Worm (Caenorhabditis elegans): Measurements from ENCODE around the gene acbp-3.

The acbp-3 gene

DNA sequence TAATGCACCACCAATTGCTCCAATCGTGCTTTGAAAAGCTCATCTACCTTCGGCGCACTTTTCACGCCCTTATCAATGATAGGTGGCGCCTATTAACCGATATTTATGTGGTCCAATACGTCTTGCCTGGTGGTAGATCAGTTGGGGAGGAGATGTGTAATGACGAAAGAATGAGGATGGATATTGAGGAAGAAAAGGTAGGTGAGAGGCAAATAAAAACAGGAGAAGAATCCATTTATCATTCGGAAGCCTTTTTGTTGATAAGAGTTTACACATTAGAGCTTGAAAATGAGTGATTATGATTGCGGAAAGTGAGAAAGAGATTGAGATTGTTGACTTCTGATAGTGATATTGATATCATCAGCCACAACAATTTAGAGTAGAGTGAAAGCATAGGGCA lies 4.3 kb downstream of the acbp-3 start:
- TF ChIP-seq F22D6.2 (tag; optimal IDR thresholded peaks at IDR 0.05): no peak
- no peak for TF ChIP-seq lsy-27 (tag; optimal IDR thresholded peaks at IDR 0.05; ENCODE audit: borderline replicate concordance, insufficient read depth)
- TF ChIP-seq lsl-1 (GFP tag; optimal IDR thresholded peaks at IDR 0.05): no peak
- TF ChIP-seq K11D2.4 (GFP tag; IDR thresholded peaks at IDR 0.05): no peak
- TF ChIP-seq ceh-58 (GFP tag; IDR thresholded peaks at IDR 0.05): no peak
- TF ChIP-seq zfh-2 (GFP tag; conservative IDR thresholded peaks at IDR 0.05): no peak
- no peak for TF ChIP-seq ama-1 (optimal IDR thresholded peaks at IDR 0.05)
- TF ChIP-seq ama-1 (GFP tag; optimal IDR thresholded peaks at IDR 0.05): no peak
- TF ChIP-seq repo-1 (tag; optimal IDR thresholded peaks at IDR 0.05): no peak

DNA sequence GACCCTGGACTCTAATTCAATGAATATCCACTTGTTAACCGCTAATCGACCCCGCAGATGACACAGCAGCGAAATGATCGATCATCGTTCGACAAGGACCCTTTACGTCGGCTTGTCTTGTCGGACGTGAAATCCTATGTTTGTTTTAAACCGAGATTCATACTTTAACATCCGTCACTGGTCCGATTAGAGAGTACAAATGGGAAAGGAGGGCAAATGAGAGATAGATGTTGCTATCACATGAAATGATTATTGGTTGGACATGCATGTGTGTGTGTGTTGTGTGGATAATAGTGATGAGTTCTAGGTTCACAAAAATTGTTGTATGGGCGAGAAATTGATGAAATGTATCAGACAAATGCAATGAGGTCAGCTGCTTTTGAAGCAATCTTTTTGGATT lies 6.6 kb downstream of the acbp-3 start:
- no peak for TF ChIP-seq ZK185.1 (tag; optimal IDR thresholded peaks at IDR 0.05; ENCODE audit: poor library complexity, severe bottlenecking)
- TF ChIP-seq ekl-4 (GFP tag; IDR thresholded peaks at IDR 0.05): no peak
- TF ChIP-seq madf-8 (GFP tag; conservative IDR thresholded peaks at IDR 0.05): no peak
- no peak for TF ChIP-seq pha-4 (tag; optimal IDR thresholded peaks at IDR 0.05)
- no peak for TF ChIP-seq lsl-1 (GFP tag; optimal IDR thresholded peaks at IDR 0.05)
- no peak for TF ChIP-seq efl-1 (GFP tag; optimal IDR thresholded peaks at IDR 0.05)
- TF ChIP-seq ztf-26 (tag; optimal IDR thresholded peaks at IDR 0.05): no peak
- TF ChIP-seq Y67H2A.10 (GFP tag; conservative IDR thresholded peaks at IDR 0.05): no peak
- no peak for TF ChIP-seq somi-1 (GFP tag; optimal IDR thresholded peaks at IDR 0.05)
- TF ChIP-seq xnd-1 (tag; optimal IDR thresholded peaks at IDR 0.05): no peak
- no peak for TF ChIP-seq nfyb-1 (GFP tag; IDR thresholded peaks at IDR 0.05)

DNA sequence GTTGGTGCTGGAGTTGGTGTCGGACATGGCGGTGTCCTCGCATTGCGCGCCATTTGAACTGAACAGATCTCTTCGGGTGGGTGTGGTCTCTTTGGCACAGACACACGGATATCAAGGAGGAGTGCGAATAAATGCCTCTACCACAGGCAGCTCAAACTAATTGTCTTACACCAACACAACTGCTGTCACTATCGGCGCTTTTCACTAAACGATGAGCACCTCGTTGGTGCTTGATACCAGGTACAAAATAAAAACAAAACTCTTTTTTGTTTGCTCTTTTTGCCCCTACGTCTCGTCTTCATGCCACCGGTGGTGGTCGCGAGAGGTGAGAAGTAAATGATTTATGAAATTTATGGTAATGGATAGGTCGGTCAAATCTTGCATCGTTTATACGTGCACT lies 7.6 kb downstream of the acbp-3 start, which contains the start of gene F47B10.8:
Gene F47B10.8, minus strand, starts transcription at position 101 of the 400 bp plus-strand sequence.
- TF ChIP-seq snpc-1.3 (tag; optimal IDR thresholded peaks at IDR 0.05; ENCODE audit: insufficient read depth) (no peak), K12H6.12 (tag; optimal IDR thresholded peaks at IDR 0.05) (no peak), xnd-1 (tag; optimal IDR thresholded peaks at IDR 0.05) (no peak), Y53F4B.3 (GFP tag; IDR thresholded peaks at IDR 0.05) (no peak), F57A8.1 (GFP tag; optimal IDR thresholded peaks at IDR 0.05) (no peak), sea-2 (GFP tag; IDR thresholded peaks at IDR 0.05) (no peak), hlh-26 (GFP tag; conservative IDR thresholded peaks at IDR 0.05) (no peak), F49E8.2 (tag; optimal IDR thresholded peaks at IDR 0.05; ENCODE audit: insufficient read depth) (no peak), F33H1.4 (GFP tag; IDR thresholded peaks at IDR 0.05) (no peak), ekl-4 (GFP tag; IDR thresholded peaks at IDR 0.05) (no peak), hlh-12 (tag; optimal IDR thresholded peaks at IDR 0.05) (no peak)

DNA sequence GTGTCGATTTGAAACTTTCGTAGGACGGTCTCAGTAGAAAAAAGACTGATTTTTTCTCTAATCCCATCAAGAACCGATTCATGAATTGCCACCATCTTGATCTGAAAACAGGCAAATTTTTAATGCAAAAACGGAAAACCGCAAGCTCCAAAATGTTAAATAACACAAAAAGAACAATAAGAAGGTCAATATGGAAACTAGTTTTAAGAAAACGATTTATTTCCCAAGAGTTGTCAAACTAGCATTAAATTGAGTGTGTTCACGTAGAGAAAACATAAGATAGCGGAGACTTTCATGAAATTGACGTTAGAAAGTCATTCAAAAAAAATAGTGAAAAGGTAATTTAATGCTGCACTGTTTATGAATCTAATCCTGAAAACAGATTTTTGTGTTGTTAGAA lies 10.9 kb downstream of the acbp-3 start, which contains the start of gene F47B10.9:
Gene F47B10.9, minus strand, starts transcription at position 101 of the 400 bp plus-strand sequence.
- no peak for TF ChIP-seq nhr-90 (tag; optimal IDR thresholded peaks at IDR 0.05)
- no peak for TF ChIP-seq ztf-28 (GFP tag; IDR thresholded peaks at IDR 0.05)
- TF ChIP-seq ceh-79 (tag; optimal IDR thresholded peaks at IDR 0.05): no peak
- no peak for TF ChIP-seq F22D6.2 (tag; optimal IDR thresholded peaks at IDR 0.05)
- no peak for TF ChIP-seq lin-54 (GFP tag; optimal IDR thresholded peaks at IDR 0.05)
